Worm (Caenorhabditis elegans) whole organism, L2 larva: Measurements from ENCODE around the gene rpl-9.

ENCODE experiments used
- C34F6.9 ChIP-seq: fragments of 150-350 bp; optimal IDR thresholded peaks from 2 replicates; lab custom pipeline; 2014; ENCODE audit warnings: missing biosample characterization, missing genetic modification characterization
- R02D3.7 ChIP-seq: fragments of 150-350 bp; optimal IDR thresholded peaks from 2 replicates; lab custom pipeline; 2014; ENCODE audit warnings: missing biosample characterization, missing genetic modification characterization
- ZK546.5 ChIP-seq: sonication (generic microtip); optimal IDR thresholded peaks from 2 replicates; lab custom pipeline; 2017; ENCODE audit warnings: missing biosample characterization, missing genetic modification characterization
- alr-1 ChIP-seq: fragments of 150-350 bp; optimal IDR thresholded peaks from 2 replicates; lab custom pipeline; 2014; ENCODE audit warnings: missing biosample characterization, missing genetic modification characterization
- aly-2 ChIP-seq: fragments of 150-350 bp; optimal IDR thresholded peaks from 2 replicates; lab custom pipeline; 2014; ENCODE audit warnings: missing biosample characterization, missing genetic modification characterization
- ama-1 ChIP-seq: fragments of 150-350 bp; optimal IDR thresholded peaks from 2 replicates; lab custom pipeline; 2018; ENCODE audit warnings: inconsistent platforms
- blmp-1 ChIP-seq: sonication (generic microtip); optimal IDR thresholded peaks from 2 replicates; lab custom pipeline; 2017; ENCODE audit warnings: missing genetic modification characterization, mild to moderate bottlenecking, missing compliant biosample characterization, antibody characterized with exemption, moderate library complexity; ENCODE audit not compliant: insufficient read depth
- ceh-16 ChIP-seq: fragments of 150-350 bp; optimal IDR thresholded peaks from 2 replicates; lab custom pipeline; 2014; ENCODE audit warnings: missing biosample characterization, missing genetic modification characterization
- ceh-82 ChIP-seq: fragments of 150-350 bp; optimal IDR thresholded peaks from 2 replicates; lab custom pipeline; 2014; ENCODE audit warnings: missing biosample characterization, missing genetic modification characterization
- crh-2 ChIP-seq: sonication (generic microtip); optimal IDR thresholded peaks from 2 replicates; lab custom pipeline; 2017; ENCODE audit warnings: missing biosample characterization, missing genetic modification characterization
- dmd-4 ChIP-seq: sonication (generic microtip); optimal IDR thresholded peaks from 2 replicates; lab custom pipeline; 2017; ENCODE audit warnings: missing biosample characterization, missing genetic modification characterization
- egl-27 ChIP-seq: sonication (generic microtip); optimal IDR thresholded peaks from 3 replicates; lab custom pipeline; 2017; ENCODE audit warnings: missing biosample characterization, missing genetic modification reagents, missing genetic modification characterization
- elt-1 ChIP-seq: fragments of 150-350 bp; optimal IDR thresholded peaks from 2 replicates; lab custom pipeline; 2014; ENCODE audit warnings: missing biosample characterization, missing genetic modification characterization
- elt-3 ChIP-seq: sonication (generic microtip); optimal IDR thresholded peaks from 2 replicates; lab custom pipeline; 2017; ENCODE audit warnings: missing biosample characterization, missing genetic modification characterization
- gmeb-1 ChIP-seq: fragments of 150-350 bp; optimal IDR thresholded peaks from 2 replicates; lab custom pipeline; 2014; ENCODE audit warnings: missing biosample characterization, missing genetic modification characterization
- lin-11 ChIP-seq: fragments of 150-350 bp; sonication (generic microtip); optimal IDR thresholded peaks from 2 replicates; lab custom pipeline; 2014; ENCODE audit warnings: missing biosample characterization, missing genetic modification characterization, inconsistent platforms, mixed read lengths
- lin-13 ChIP-seq: fragments of 150-350 bp; optimal IDR thresholded peaks from 2 replicates; lab custom pipeline; 2014; ENCODE audit warnings: missing biosample characterization, missing genetic modification reagents, missing genetic modification characterization
- lsy-2 ChIP-seq, 2 experiments: fragments of 150-350 bp in 1 of 2; sonication (generic microtip) in 1 of 2; optimal IDR thresholded peaks; 2 replicates each; lab custom pipeline; 2014 to 2017; ENCODE audit warnings: missing biosample characterization in 2 of 2, missing genetic modification characterization in 2 of 2
- mab-5 ChIP-seq: fragments of 150-350 bp; optimal IDR thresholded peaks from 2 replicates; lab custom pipeline; 2014; ENCODE audit warnings: missing biosample characterization, missing genetic modification characterization
- mdl-1 ChIP-seq, 2 experiments: fragments of 150-350 bp in 1 of 2; sonication (generic microtip) in 1 of 2; optimal IDR thresholded peaks; 2 replicates each; lab custom pipeline; 2017; ENCODE audit warnings: missing biosample characterization in 2 of 2, missing genetic modification characterization in 2 of 2
- nhr-10 ChIP-seq: sonication (generic microtip); optimal IDR thresholded peaks from 2 replicates; lab custom pipeline; 2017; ENCODE audit warnings: missing biosample characterization, missing genetic modification characterization
- nhr-11 ChIP-seq: fragments of 150-350 bp; optimal IDR thresholded peaks from 2 replicates; lab custom pipeline; 2014; ENCODE audit warnings: missing biosample characterization, missing genetic modification characterization
- nhr-12 ChIP-seq: fragments of 150-350 bp; optimal IDR thresholded peaks from 2 replicates; lab custom pipeline; 2014; ENCODE audit warnings: missing biosample characterization, missing genetic modification characterization
- nhr-21 ChIP-seq: fragments of 150-350 bp; optimal IDR thresholded peaks from 2 replicates; lab custom pipeline; 2014; ENCODE audit warnings: missing biosample characterization, missing genetic modification characterization
- nhr-23 ChIP-seq: fragments of 150-350 bp; optimal IDR thresholded peaks from 2 replicates; lab custom pipeline; 2014; ENCODE audit warnings: missing biosample characterization, missing genetic modification reagents, missing genetic modification characterization
- nhr-237 ChIP-seq: fragments of 150-350 bp; optimal IDR thresholded peaks from 2 replicates; lab custom pipeline; 2014; ENCODE audit warnings: missing biosample characterization, missing genetic modification characterization
- nhr-77 ChIP-seq: fragments of 150-350 bp; optimal IDR thresholded peaks from 2 replicates; lab custom pipeline; 2014; ENCODE audit warnings: missing biosample characterization, missing genetic modification characterization
- sem-4 ChIP-seq: fragments of 150-350 bp; optimal IDR thresholded peaks from 2 replicates; lab custom pipeline; 2014; ENCODE audit warnings: missing biosample characterization, missing genetic modification reagents, missing genetic modification characterization
- skn-1 ChIP-seq: sonication (generic microtip); optimal IDR thresholded peaks from 2 replicates; lab custom pipeline; 2017; ENCODE audit warnings: missing biosample characterization, missing genetic modification characterization
- sma-9 ChIP-seq, 2 experiments: fragments of 150-350 bp in 1 of 2; sonication (generic microtip) in 1 of 2; optimal IDR thresholded peaks; 2 replicates each; lab custom pipeline; 2014 to 2016; ENCODE audit warnings: missing genetic modification characterization in 2 of 2, mild to moderate bottlenecking in 1 of 2, missing biosample characterization in 1 of 2, missing compliant biosample characterization in 1 of 2, missing genetic modification reagents in 1 of 2, moderate library complexity in 1 of 2
- unc-39 ChIP-seq: fragments of 150-350 bp; optimal IDR thresholded peaks from 2 replicates; lab custom pipeline; 2014; ENCODE audit warnings: missing biosample characterization, missing genetic modification characterization
- unc-55 ChIP-seq: fragments of 150-350 bp; sonication (generic microtip); optimal IDR thresholded peaks from 3 replicates; lab custom pipeline; 2014; ENCODE audit warnings: missing biosample characterization, missing genetic modification reagents, missing genetic modification characterization
- unc-62 ChIP-seq: fragments of 150-350 bp; optimal IDR thresholded peaks from 2 replicates; lab custom pipeline; 2014; ENCODE audit warnings: missing biosample characterization, missing genetic modification reagents, missing genetic modification characterization
- zag-1 ChIP-seq: fragments of 150-350 bp; optimal IDR thresholded peaks from 2 replicates; lab custom pipeline; 2014; ENCODE audit warnings: missing biosample characterization, missing genetic modification characterization
- ztf-1 ChIP-seq: fragments of 200-800 bp; sonication (Bioruptor generic); conservative IDR thresholded peaks from 2 replicates; pipeline ENCODE4 v1.3.6; 2022; ENCODE audit warnings: missing genetic modification characterization, missing compliant biosample characterization

Gene rpl-9

DNA sequence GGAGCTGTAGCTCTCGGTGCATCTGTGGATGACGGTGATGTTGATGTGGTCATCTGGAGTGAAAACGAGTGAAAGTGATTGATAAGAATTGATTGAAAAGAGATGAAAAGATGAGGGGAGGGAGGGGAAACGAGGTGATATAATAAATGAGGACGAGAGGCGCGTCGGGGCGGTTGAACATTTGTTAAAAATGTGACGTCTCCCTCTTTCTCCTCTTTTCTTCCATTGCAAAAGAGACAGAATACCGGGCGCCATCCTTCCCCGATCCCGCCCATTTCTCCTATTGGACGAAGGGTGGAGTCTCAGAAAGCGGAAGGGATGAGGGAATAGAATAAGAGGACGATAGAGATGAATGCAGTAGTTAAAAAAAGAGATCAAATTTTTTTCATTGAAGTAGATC, 38.0 kb downstream of the rpl-9 start (continued):
- peak; percentile 64 for TF ChIP-seq unc-62
- TF ChIP-seq nhr-11 (tag; lab: Kevin White, UChicago): no peak
- TF ChIP-seq nhr-21: no peak
- TF ChIP-seq mab-5 (tag; lab: Kevin White, UChicago): peak; percentile 95
- TF ChIP-seq ztf-1 (GFP tag; lab: Robert Waterston, UW): no peak
- no peak for TF ChIP-seq egl-27 (tag; lab: Kevin White, UChicago)
- no peak for TF ChIP-seq ceh-82 (tag; lab: Kevin White, UChicago)
- TF ChIP-seq lin-11 (tag; lab: Kevin White, UChicago): no peak
- peak; percentile 34 for TF ChIP-seq ceh-16 (tag; lab: Kevin White, UChicago)
- TF ChIP-seq crh-2 (tag; lab: Kevin White, UChicago): peak; percentile 33
- TF ChIP-seq lsy-2 (tag; optimal IDR thresholded peaks at IDR 0.05; lab: Kevin White, UChicago): peak; percentile 46 to 82
- TF ChIP-seq, all 48 proteins: peak for 13

ce11 chrIII:7533012-7533411, 39.6 kb downstream of the rpl-9 start:
- TF ChIP-seq lsy-2 (tag; optimal IDR thresholded peaks at IDR 0.05; lab: Kevin White, UChicago) (peak in 1 of 2 experiments; percentile 8), mdl-1 (tag; optimal IDR thresholded peaks at IDR 0.05; lab: Kevin White, UChicago) (no peak), nhr-23 (tag; lab: Kevin White, UChicago) (no peak), ZK546.5 (tag; lab: Kevin White, UChicago) (no peak), lin-11 (tag; lab: Kevin White, UChicago) (no peak), mab-5 (tag; lab: Kevin White, UChicago) (peak; percentile 13), nhr-237 (tag; lab: Kevin White, UChicago) (no peak), aly-2 (tag; lab: Kevin White, UChicago) (no peak), unc-55 (peak; percentile 54), crh-2 (tag; lab: Kevin White, UChicago) (no peak), nhr-11 (tag; lab: Kevin White, UChicago) (no peak), sem-4 (tag; lab: Kevin White, UChicago) (no peak), alr-1 (tag; lab: Kevin White, UChicago) (no peak), ama-1 (lab: Kevin White, UChicago) (no peak), gmeb-1 (tag; lab: Kevin White, UChicago) (no peak), ztf-1 (GFP tag; lab: Robert Waterston, UW) (no peak), lin-13 (GFP tag; lab: Kevin White, UChicago) (no peak), ceh-16 (tag; lab: Kevin White, UChicago) (no peak), nhr-77 (tag; lab: Kevin White, UChicago) (no peak), R02D3.7 (tag; lab: Kevin White, UChicago) (no peak), C34F6.9 (tag; lab: Kevin White, UChicago) (no peak), unc-62 (no peak), dmd-4 (tag; lab: Kevin White, UChicago) (no peak)
- TF ChIP-seq, all 48 proteins: peak for 3

- no peak for TF ChIP-seq sma-9 (GFP tag; optimal IDR thresholded peaks at IDR 0.05; lab: Kevin White, UChicago)
- no peak for TF ChIP-seq sma-9 (tag; optimal IDR thresholded peaks at IDR 0.05; lab: Kevin White, UChicago)
- no peak for TF ChIP-seq elt-1 (tag; lab: Kevin White, UChicago)
- no peak for TF ChIP-seq sem-4 (tag; lab: Kevin White, UChicago)
- no peak for TF ChIP-seq C34F6.9 (tag; lab: Kevin White, UChicago)
- no peak for TF ChIP-seq lin-11 (tag; lab: Kevin White, UChicago)
- no peak for TF ChIP-seq nhr-12 (tag; lab: Kevin White, UChicago)
- TF ChIP-seq zag-1 (tag; lab: Kevin White, UChicago): no peak
- TF ChIP-seq skn-1: no peak
- TF ChIP-seq dmd-4 (tag; lab: Kevin White, UChicago): no peak
- TF ChIP-seq blmp-1 (tag; lab: Kevin White, UChicago): no peak
- TF ChIP-seq nhr-23 (tag; lab: Kevin White, UChicago): no peak
- no peak for TF ChIP-seq ZK546.5 (tag; lab: Kevin White, UChicago)
- no peak for TF ChIP-seq elt-3 (tag; lab: Kevin White, UChicago)
- TF ChIP-seq, all 48 proteins: peak for 0
Measured at ce11 chrIII:7531385-7531784, 41.2 kb downstream of the rpl-9 start.

DNA sequence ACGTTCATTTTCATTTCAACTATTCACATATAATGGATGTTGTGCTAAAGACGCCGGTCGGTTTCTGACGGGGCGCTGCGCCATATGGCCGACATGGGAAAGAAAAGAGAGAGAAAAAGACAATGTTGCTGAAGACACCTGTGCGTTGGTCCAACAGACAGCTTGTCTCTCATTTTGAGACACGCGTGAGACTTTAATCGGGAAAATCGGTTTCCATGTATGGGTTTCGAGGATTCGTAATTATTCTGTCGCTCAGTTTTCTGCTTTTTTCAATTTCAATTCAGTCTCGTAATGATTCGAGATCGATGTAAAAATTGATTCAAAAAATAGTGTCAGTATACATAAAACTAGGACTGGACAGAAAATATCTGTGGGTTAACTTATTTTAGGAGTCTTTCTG, 41.8 kb downstream of the rpl-9 start:
- TF ChIP-seq lsy-2 (tag; optimal IDR thresholded peaks at IDR 0.05; lab: Kevin White, UChicago): peak in 1 of 2 experiments; percentile 19
- TF ChIP-seq nhr-10 (tag; lab: Kevin White, UChicago): no peak
- no peak for TF ChIP-seq unc-39 (tag; lab: Kevin White, UChicago)
- no peak for TF ChIP-seq elt-1 (tag; lab: Kevin White, UChicago)
